Worm (Caenorhabditis elegans): ENCODE measurements around the gene tag-243.

The tag-243 gene

DNA sequence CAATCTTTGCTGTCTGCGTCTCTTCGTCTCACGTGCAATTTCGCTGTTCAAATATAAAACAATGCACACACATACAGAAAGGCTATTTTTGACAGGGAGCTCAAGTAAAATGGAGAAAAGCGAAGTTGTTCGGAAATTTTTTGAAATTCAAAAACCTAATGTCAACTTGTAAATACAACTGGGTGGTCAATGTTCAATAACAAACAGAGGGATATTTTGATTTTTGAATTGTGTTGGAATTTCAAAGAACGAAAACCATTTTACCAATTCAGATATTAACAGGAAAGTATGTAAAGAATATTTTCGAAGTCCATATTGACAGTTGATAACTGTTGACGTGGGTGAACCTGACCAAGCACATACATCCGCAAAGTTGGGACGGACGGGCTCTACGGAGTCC is at the start of gene tag-243:
tag-243 (minus strand) TSS at position 101 of the 400 bp plus-strand sequence.
- TF ChIP-seq ceh-82 (tag; optimal IDR thresholded peaks at IDR 0.05): no peak
- TF ChIP-seq lin-15B (tag; optimal IDR thresholded peaks at IDR 0.05): no peak
- TF ChIP-seq pha-4 (tag; optimal IDR thresholded peaks at IDR 0.05): peak; percentile 19
- TF ChIP-seq nhr-25 (tag; optimal IDR thresholded peaks at IDR 0.05): no peak

DNA sequence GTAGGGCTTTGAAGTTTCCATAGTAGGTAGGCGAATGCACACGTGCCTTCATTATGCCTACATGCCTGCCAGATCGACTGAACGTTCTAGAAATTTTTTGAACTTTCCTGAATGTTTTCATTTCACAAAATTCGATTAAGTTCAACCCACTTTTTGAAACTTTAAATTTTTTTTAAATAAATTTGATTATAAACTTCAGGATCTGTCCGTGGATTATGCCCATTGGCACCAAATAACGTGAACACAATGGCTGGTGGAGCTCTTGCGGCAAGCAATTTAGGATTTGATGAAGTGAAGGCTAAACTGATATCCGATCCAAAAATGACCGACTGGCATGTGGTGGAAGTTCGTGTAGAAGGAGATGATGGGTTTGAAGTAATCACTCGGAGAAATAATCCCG is 47.2 kb upstream of the tag-243 start, which contains the start of gene F17C8.7:
F17C8.7 (plus strand) TSS at position 301 of the 400 bp plus-strand sequence.
- TF ChIP-seq nhr-67 (tag; optimal IDR thresholded peaks at IDR 0.05): no peak
- no peak for TF ChIP-seq lin-39 (tag; optimal IDR thresholded peaks at IDR 0.05)
- no peak for TF ChIP-seq egl-27 (tag; optimal IDR thresholded peaks at IDR 0.05)
- TF ChIP-seq pha-4 (tag; optimal IDR thresholded peaks at IDR 0.05): no peak

DNA sequence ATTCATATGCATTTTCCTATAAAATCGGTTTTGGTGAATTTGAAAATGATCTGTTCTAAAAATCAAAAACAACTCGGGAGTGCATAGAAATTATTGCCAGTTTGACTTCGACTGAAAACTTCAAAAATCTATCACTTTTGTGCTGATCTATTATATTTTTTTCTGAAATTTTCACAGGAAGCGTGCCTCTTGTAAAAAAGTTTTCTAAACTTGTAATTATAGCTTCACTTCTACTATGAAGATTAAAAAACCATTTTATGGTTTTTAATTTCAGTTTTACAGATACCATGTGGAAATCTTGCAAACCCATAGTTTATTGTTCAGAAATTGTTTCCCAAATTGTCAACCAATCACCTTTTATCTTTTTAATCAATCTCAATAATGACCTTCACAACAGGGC is 45.8 kb upstream of the tag-243 start, which contains the start of gene F17C8.9:
F17C8.9 (plus strand) TSS at position 301 of the 400 bp plus-strand sequence.
- TF ChIP-seq mdl-1 (tag; optimal IDR thresholded peaks at IDR 0.05): no peak
- TF ChIP-seq fkh-2 (tag; optimal IDR thresholded peaks at IDR 0.05): no peak
- no peak for TF ChIP-seq unc-39 (tag; optimal IDR thresholded peaks at IDR 0.05)

DNA sequence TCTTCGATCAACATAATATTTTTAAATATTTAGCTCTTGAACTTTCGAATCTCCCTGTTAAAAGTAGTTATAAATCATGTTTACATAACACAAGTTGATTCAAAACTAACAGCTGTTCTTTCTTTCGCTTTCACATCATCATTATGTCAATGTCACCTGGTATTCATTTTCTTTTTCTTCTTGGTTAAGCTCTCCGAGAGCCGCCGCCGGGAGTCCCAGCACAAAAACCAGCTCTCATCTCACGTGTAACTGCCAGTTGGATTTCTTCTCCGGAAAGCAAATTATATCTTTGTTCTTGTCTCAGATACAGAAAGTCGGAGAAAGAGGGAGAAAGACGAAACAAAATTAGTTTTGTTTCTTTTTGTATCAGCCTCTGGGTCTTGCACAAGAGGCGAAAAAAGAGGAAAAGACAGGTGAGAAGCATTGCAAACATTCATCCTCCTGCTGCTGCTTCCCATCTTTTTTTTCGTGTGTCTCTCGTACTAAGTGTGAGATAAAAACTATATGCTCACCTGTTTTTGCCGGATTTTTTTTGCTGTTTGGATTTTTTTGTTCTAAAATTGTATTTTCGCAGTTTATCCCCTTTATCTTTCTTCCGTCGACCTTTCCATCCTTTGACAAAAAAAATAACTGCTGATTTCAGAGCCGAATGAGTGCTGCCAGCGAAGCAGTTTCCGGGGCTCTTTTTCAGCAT is 43.2 kb upstream of the tag-243 start, which contains the start of gene F17C8.3:
F17C8.3 (plus strand) TSS at position 644 of the 694 bp plus-strand sequence.
- TF ChIP-seq fkh-10 (GFP tag; optimal IDR thresholded peaks at IDR 0.05) (no peak), nhr-23 (tag; optimal IDR thresholded peaks at IDR 0.05) (no peak), ceh-28 (tag; optimal IDR thresholded peaks at IDR 0.05) (no peak), daf-12 (tag; optimal IDR thresholded peaks at IDR 0.05) (no peak), elt-1 (tag; optimal IDR thresholded peaks at IDR 0.05) (no peak), ZK546.5 (tag; optimal IDR thresholded peaks at IDR 0.05) (no peak), nfya-1 (tag; optimal IDR thresholded peaks at IDR 0.05; ENCODE audit: insufficient read depth) (peak; percentile 48), unc-62 (GFP tag; optimal IDR thresholded peaks at IDR 0.05) (no peak), pha-4 (tag; optimal IDR thresholded peaks at IDR 0.05) (no peak), R02D3.7 (tag; optimal IDR thresholded peaks at IDR 0.05) (no peak), mdl-1 (tag; optimal IDR thresholded peaks at IDR 0.05) (peak; percentile 10), ama-1 (optimal IDR thresholded peaks at IDR 0.05) (no peak), jun-1 (tag; optimal IDR thresholded peaks at IDR 0.05) (no peak), mml-1 (tag; optimal IDR thresholded peaks at IDR 0.05) (no peak), fos-1 (tag; optimal IDR thresholded peaks at IDR 0.05) (no peak)

DNA sequence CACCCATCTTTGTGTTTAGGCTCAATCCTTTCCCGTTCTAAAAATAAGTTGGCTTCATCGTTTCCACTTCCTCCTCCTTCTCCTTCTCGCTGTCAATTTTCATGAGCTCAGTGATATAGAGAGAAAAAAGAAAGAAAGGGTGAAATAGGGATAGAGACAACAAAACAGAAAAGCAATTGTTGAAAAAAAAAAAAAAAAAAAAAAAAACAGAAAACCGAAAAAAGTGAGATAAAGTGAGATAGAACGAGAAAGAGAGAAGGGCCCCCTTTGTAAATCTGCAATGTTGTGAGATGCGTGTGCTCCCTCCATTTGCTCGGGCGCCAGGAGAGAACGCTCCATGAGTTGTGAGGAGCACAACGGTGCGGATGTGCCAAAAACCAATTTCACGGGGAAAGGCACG is 35.7 kb upstream of the tag-243 start:
- peak; percentile 6 for TF ChIP-seq lin-39 (tag; optimal IDR thresholded peaks at IDR 0.05)
- no peak for TF ChIP-seq tbx-2 (tag; optimal IDR thresholded peaks at IDR 0.05)
- TF ChIP-seq fkh-10 (GFP tag; optimal IDR thresholded peaks at IDR 0.05): peak; percentile 24
- TF ChIP-seq nfya-1 (tag; optimal IDR thresholded peaks at IDR 0.05; ENCODE audit: insufficient read depth): peak; percentile 50
- TF ChIP-seq R02D3.7 (tag; optimal IDR thresholded peaks at IDR 0.05): no peak
- TF ChIP-seq ceh-9 (tag; optimal IDR thresholded peaks at IDR 0.05): no peak
- TF ChIP-seq elt-1 (tag; optimal IDR thresholded peaks at IDR 0.05): no peak
- TF ChIP-seq egl-5 (tag; optimal IDR thresholded peaks at IDR 0.05): peak; percentile 33

DNA sequence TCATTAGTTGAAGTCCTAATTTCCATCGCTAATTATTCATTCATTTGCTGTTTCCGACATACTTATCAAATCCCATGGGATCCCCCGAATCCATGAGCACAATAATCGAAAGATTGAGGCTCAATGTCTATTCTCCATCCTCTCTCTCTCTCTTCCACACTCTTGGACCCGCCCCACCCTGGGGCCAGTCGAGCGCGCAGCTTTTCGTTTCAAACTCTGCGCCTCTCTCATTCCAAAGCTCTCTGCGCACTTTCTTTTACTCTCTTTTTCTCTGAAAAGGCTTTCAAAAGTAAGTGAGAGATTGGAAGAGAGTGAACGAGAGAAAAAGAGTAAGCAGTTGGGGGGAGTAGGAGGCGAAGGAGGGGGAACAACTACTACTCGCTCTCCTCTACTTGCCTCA is 33.5 kb upstream of the tag-243 start, which contains the start of gene acy-1:
acy-1 (plus strand) TSS at position 346 of the 400 bp plus-strand sequence.
- peak; percentile 1 for TF ChIP-seq ceh-28 (tag; optimal IDR thresholded peaks at IDR 0.05)
- TF ChIP-seq eor-1 (tag; optimal IDR thresholded peaks at IDR 0.05): no peak
- peak; percentile 59 for TF ChIP-seq nhr-11 (tag; optimal IDR thresholded peaks at IDR 0.05)
- TF ChIP-seq nhr-28 (tag; optimal IDR thresholded peaks at IDR 0.05): no peak
- peak; percentile 8 for TF ChIP-seq R02D3.7 (tag; optimal IDR thresholded peaks at IDR 0.05)
- no peak for TF ChIP-seq nhr-67 (tag; optimal IDR thresholded peaks at IDR 0.05)
- TF ChIP-seq hmg-11 (tag; optimal IDR thresholded peaks at IDR 0.05): peak; percentile 93
- no peak for TF ChIP-seq unc-39 (tag; optimal IDR thresholded peaks at IDR 0.05)
- peak; percentile 21 for TF ChIP-seq tbx-2 (tag; optimal IDR thresholded peaks at IDR 0.05)
- TF ChIP-seq fkh-10 (GFP tag; optimal IDR thresholded peaks at IDR 0.05): peak; percentile 23
- no peak for TF ChIP-seq aly-2 (tag; optimal IDR thresholded peaks at IDR 0.05)
- peak; percentile 48 for TF ChIP-seq nhr-23 (tag; optimal IDR thresholded peaks at IDR 0.05)
- TF ChIP-seq pha-4 (tag; optimal IDR thresholded peaks at IDR 0.05): peak; percentile 78
- no peak for TF ChIP-seq fkh-2 (tag; optimal IDR thresholded peaks at IDR 0.05)
- peak; percentile 91 for TF ChIP-seq egl-5 (tag; optimal IDR thresholded peaks at IDR 0.05)
- TF ChIP-seq lin-15B (tag; optimal IDR thresholded peaks at IDR 0.05): peak; percentile 79
- TF ChIP-seq snpc-4 (tag; optimal IDR thresholded peaks at IDR 0.05): peak; percentile 51
- no peak for TF ChIP-seq nhr-77 (tag; optimal IDR thresholded peaks at IDR 0.05)
- no peak for TF ChIP-seq nhr-25 (tag; optimal IDR thresholded peaks at IDR 0.05)
- TF ChIP-seq unc-62 (GFP tag; optimal IDR thresholded peaks at IDR 0.05): peak; percentile 7
- TF ChIP-seq nfya-1 (tag; optimal IDR thresholded peaks at IDR 0.05; ENCODE audit: insufficient read depth): peak; percentile 93
- peak; percentile 91 for TF ChIP-seq lin-39 (tag; optimal IDR thresholded peaks at IDR 0.05)
- TF ChIP-seq elt-1 (tag; optimal IDR thresholded peaks at IDR 0.05): peak; percentile 46
- TF ChIP-seq lsy-12 (tag; optimal IDR thresholded peaks at IDR 0.05): no peak
- TF ChIP-seq ceh-9 (tag; optimal IDR thresholded peaks at IDR 0.05): no peak

All from whole organism, L3 larva.